Fruit fly (Drosophila melanogaster) whole organism, embryonic: ENCODE results near the gene corto.
A peak's percentile ranks its signal among the peaks of the same experiment; 100 is the strongest.

Experiments
- Abd-B ChIP-seq: fragments of 200-800 bp; sonication (Bioruptor generic); optimal IDR thresholded peaks from 2 replicates; lab custom pipeline; 2018; ENCODE audit warnings: missing biosample characterization, mild to moderate bottlenecking, missing genetic modification characterization, moderate library complexity
- B-H2 ChIP-seq: fragments of 200-800 bp; sonication (Bioruptor generic); optimal IDR thresholded peaks from 2 replicates; lab custom pipeline; 2018; ENCODE audit warnings: missing biosample characterization, mild to moderate bottlenecking, missing genetic modification characterization
- Bteb2 ChIP-seq: fragments of 200-800 bp; sonication (Bioruptor generic); optimal IDR thresholded peaks from 2 replicates; lab custom pipeline; 2016; ENCODE audit warnings: missing biosample characterization, missing genetic modification characterization
- CG11398 ChIP-seq: fragments of 200-800 bp; sonication (Bioruptor generic); optimal IDR thresholded peaks from 2 replicates; lab custom pipeline; 2016; ENCODE audit warnings: missing biosample characterization, missing genetic modification characterization
- CG13296 ChIP-seq: fragments of 200-800 bp; sonication (Bioruptor generic); optimal IDR thresholded peaks from 3 replicates; lab custom pipeline; 2018; ENCODE audit warnings: missing biosample characterization, mild to moderate bottlenecking, missing genetic modification characterization
- CG13894 ChIP-seq: fragments of 200-800 bp; sonication (Bioruptor generic); optimal IDR thresholded peaks from 3 replicates; lab custom pipeline; 2018; ENCODE audit warnings: missing biosample characterization, mild to moderate bottlenecking, missing genetic modification characterization, moderate library complexity
- CG15011 ChIP-seq: fragments of 200-800 bp; sonication (Bioruptor generic); optimal IDR thresholded peaks from 3 replicates; lab custom pipeline; 2018; ENCODE audit warnings: missing biosample characterization, mild to moderate bottlenecking, missing genetic modification characterization
- CG15479 ChIP-seq: fragments of 200-800 bp; sonication (Bioruptor generic); optimal IDR thresholded peaks from 3 replicates; lab custom pipeline; 2019; ENCODE audit warnings: missing biosample characterization, mild to moderate bottlenecking, missing genetic modification characterization, moderate library complexity
- CG16863 ChIP-seq: fragments of 200-800 bp; sonication (Bioruptor generic); optimal IDR thresholded peaks from 3 replicates; lab custom pipeline; 2016; ENCODE audit warnings: missing biosample characterization, missing genetic modification characterization
- CG2678 ChIP-seq: fragments of 200-800 bp; sonication (Bioruptor generic); optimal IDR thresholded peaks from 3 replicates; lab custom pipeline; 2019; ENCODE audit warnings: missing biosample characterization, mild to moderate bottlenecking, missing genetic modification characterization, moderate library complexity
- CG2889 ChIP-seq: fragments of 200-800 bp; sonication (Bioruptor generic); IDR thresholded peaks from 3 replicates; pipeline ENCODE4 v1.3.6; 2022; ENCODE audit warnings: missing biosample characterization, missing genetic modification characterization
- CG31224 ChIP-seq: fragments of 200-800 bp; sonication (Bioruptor generic); IDR thresholded peaks from 2 replicates; pipeline ENCODE4 v1.3.6; 2022; ENCODE audit warnings: missing biosample characterization, missing genetic modification characterization
- CG31365 ChIP-seq: fragments of 200-800 bp; sonication (Bioruptor generic); optimal IDR thresholded peaks from 2 replicates; lab custom pipeline; 2018; ENCODE audit warnings: missing biosample characterization, mild to moderate bottlenecking, missing genetic modification characterization
- CG31441 ChIP-seq: fragments of 200-800 bp; sonication (Bioruptor generic); IDR thresholded peaks from 2 replicates; pipeline ENCODE4 v1.3.6; 2022; ENCODE audit warnings: missing biosample characterization, missing genetic modification characterization
- CG32772 ChIP-seq: fragments of 200-800 bp; sonication (Bioruptor generic); IDR thresholded peaks from 2 replicates; pipeline ENCODE4 v1.3.6; 2022; ENCODE audit warnings: missing biosample characterization, missing genetic modification characterization
- CG3281 ChIP-seq: fragments of 200-800 bp; sonication (Bioruptor generic); optimal IDR thresholded peaks from 3 replicates; lab custom pipeline; 2017; ENCODE audit warnings: missing biosample characterization, mild to moderate bottlenecking, missing genetic modification characterization
- CG6254 ChIP-seq: fragments of 200-800 bp; sonication (Bioruptor generic); optimal IDR thresholded peaks from 3 replicates; lab custom pipeline; 2017; ENCODE audit warnings: mild to moderate bottlenecking, missing biosample characterization, missing genetic modification reagents, missing genetic modification characterization
- CG6689 ChIP-seq: fragments of 200-800 bp; sonication (Bioruptor generic); IDR thresholded peaks from 2 replicates; pipeline ENCODE4 v1.3.6; 2022; ENCODE audit warnings: missing biosample characterization, missing genetic modification characterization
- CG7839 ChIP-seq: fragments of 200-800 bp; sonication (Bioruptor generic); optimal IDR thresholded peaks from 3 replicates; lab custom pipeline; 2018; ENCODE audit warnings: missing biosample characterization, mild to moderate bottlenecking, missing genetic modification characterization, moderate library complexity
- CG9932 ChIP-seq: fragments of 200-800 bp; sonication (Bioruptor generic); IDR thresholded peaks from 2 replicates; pipeline ENCODE4 v1.3.6; 2022; ENCODE audit warnings: missing biosample characterization, missing genetic modification characterization
- D ChIP-seq, 2 experiments: fragments of 200-800 bp in 1 of 2; fragments of >200 bp in 1 of 2; sonication (Bioruptor generic) in 1 of 2; optimal IDR thresholded peaks; 2 replicates in 1 of 2; 3 replicates in 1 of 2; lab custom pipeline; 2017; ENCODE audit warnings: mild to moderate bottlenecking in 1 of 2, missing biosample characterization in 1 of 2, missing genetic modification characterization in 1 of 2, missing genetic modification reagents in 1 of 2
- Ets97D ChIP-seq: fragments of 200-800 bp; sonication (Bioruptor generic); optimal IDR thresholded peaks from 3 replicates; lab custom pipeline; 2016; ENCODE audit warnings: missing biosample characterization, missing genetic modification characterization
- HHEX ChIP-seq: fragments of 200-800 bp; sonication (Bioruptor generic); optimal IDR thresholded peaks from 3 replicates; lab custom pipeline; 2017; ENCODE audit warnings: missing biosample characterization, mild to moderate bottlenecking, missing genetic modification characterization, missing genetic modification reagents
- Hand ChIP-seq: fragments of 200-800 bp; sonication (Bioruptor generic); optimal IDR thresholded peaks from 2 replicates; lab custom pipeline; 2017; ENCODE audit warnings: mild to moderate bottlenecking, missing biosample characterization, missing genetic modification reagents, missing genetic modification characterization
- Hey ChIP-seq: fragments of 200-800 bp; sonication (Bioruptor generic); optimal IDR thresholded peaks from 3 replicates; lab custom pipeline; 2018; ENCODE audit warnings: missing biosample characterization, mild to moderate bottlenecking, missing genetic modification characterization
- Lpt ChIP-seq: fragments of >200 bp; optimal IDR thresholded peaks from 2 replicates; lab custom pipeline; 2018; ENCODE audit warnings: missing biosample characterization, missing genetic modification characterization
- NC2β ChIP-seq: fragments of 200-800 bp; sonication (Bioruptor generic); optimal IDR thresholded peaks from 2 replicates; lab custom pipeline; 2016; ENCODE audit warnings: missing biosample characterization, missing genetic modification characterization
- Usf ChIP-seq: fragments of 200-800 bp; sonication (Bioruptor generic); optimal IDR thresholded peaks from 2 replicates; lab custom pipeline; 2017; ENCODE audit warnings: missing genotype, missing biosample characterization, missing genetic modification characterization
- al ChIP-seq: fragments of 200-800 bp; sonication (Bioruptor generic); IDR thresholded peaks from 2 replicates; pipeline ENCODE4 v1.3.6; 2022; ENCODE audit warnings: missing biosample characterization, missing genetic modification characterization
- cad ChIP-seq: fragments of >200 bp; optimal IDR thresholded peaks from 2 replicates; lab custom pipeline; 2017; ENCODE audit warnings: missing biosample characterization, missing genetic modification characterization
- dan ChIP-seq: fragments of 200-800 bp; sonication (Bioruptor generic); IDR thresholded peaks from 2 replicates; pipeline ENCODE4 v1.3.6; 2022; ENCODE audit warnings: missing biosample characterization, missing genetic modification characterization
- disco-r ChIP-seq: fragments of 200-800 bp; sonication (Bioruptor generic); optimal IDR thresholded peaks from 2 replicates; lab custom pipeline; 2016; ENCODE audit warnings: missing biosample characterization, missing genetic modification characterization
- dmrt11E ChIP-seq: fragments of 200-800 bp; sonication (Bioruptor generic); optimal IDR thresholded peaks from 3 replicates; lab custom pipeline; 2018; ENCODE audit warnings: missing biosample characterization, mild to moderate bottlenecking, missing genetic modification characterization, moderate library complexity
- fd96Cb ChIP-seq: fragments of 200-800 bp; sonication (Bioruptor generic); optimal IDR thresholded peaks from 2 replicates; lab custom pipeline; 2018; ENCODE audit warnings: missing biosample characterization, mild to moderate bottlenecking, missing genetic modification characterization, moderate library complexity
- ftz-f1 ChIP-seq: fragments of 200-800 bp; sonication (Bioruptor generic); optimal IDR thresholded peaks from 2 replicates; lab custom pipeline; 2016; ENCODE audit warnings: missing biosample characterization, missing genetic modification characterization
- gcm ChIP-seq: fragments of 200-800 bp; sonication (Bioruptor generic); optimal IDR thresholded peaks from 2 replicates; lab custom pipeline; 2019; ENCODE audit warnings: missing biosample characterization, mild to moderate bottlenecking, missing genetic modification characterization, moderate library complexity
- gcm2 ChIP-seq: fragments of 200-800 bp; sonication (Bioruptor generic); optimal IDR thresholded peaks from 2 replicates; lab custom pipeline; 2016; ENCODE audit warnings: missing biosample characterization, missing genetic modification characterization
- gsb ChIP-seq: fragments of 200-800 bp; sonication (Bioruptor generic); IDR thresholded peaks from 2 replicates; pipeline ENCODE4 v1.3.6; 2022; ENCODE audit warnings: missing biosample characterization, missing genetic modification characterization
- knrl ChIP-seq: fragments of 200-800 bp; sonication (Bioruptor generic); IDR thresholded peaks from 3 replicates; pipeline ENCODE4 v1.3.6; 2022; ENCODE audit warnings: missing biosample characterization, missing genetic modification characterization; ENCODE audit not compliant: partially characterized antibody
- lmd ChIP-seq: fragments of 200-800 bp; sonication (Bioruptor generic); IDR thresholded peaks from 2 replicates; pipeline ENCODE4 v1.3.6; 2022; ENCODE audit warnings: missing biosample characterization, missing genetic modification characterization
- lov ChIP-seq, 2 experiments: fragments of 200-800 bp in 1 of 2; fragments of >200 bp in 1 of 2; sonication (Bioruptor generic) in 1 of 2; IDR thresholded peaks in 1 of 2; optimal IDR thresholded peaks in 1 of 2; 2 replicates in 1 of 2; 3 replicates in 1 of 2; pipeline versions ENCODE4 v1.3.6 to Lab custom; 2017 to 2022; ENCODE audit warnings: missing biosample characterization in 1 of 2, missing genetic modification characterization in 1 of 2
- mirr ChIP-seq: fragments of 200-800 bp; sonication (Bioruptor generic); optimal IDR thresholded peaks from 3 replicates; lab custom pipeline; 2018; ENCODE audit warnings: missing biosample characterization, mild to moderate bottlenecking, missing genetic modification characterization
- nau ChIP-seq: fragments of 200-800 bp; sonication (Bioruptor generic); optimal IDR thresholded peaks from 3 replicates; lab custom pipeline; 2017; ENCODE audit warnings: missing biosample characterization, mild to moderate bottlenecking, missing genetic modification characterization, missing genetic modification reagents
- pan ChIP-seq, 4 experiments: fragments of >200 bp in 3 of 4; fragments of 200-800 bp in 1 of 4; sonication (Bioruptor generic) in 1 of 4; optimal IDR thresholded peaks in 3 of 4; IDR thresholded peaks in 1 of 4; 2 replicates each; pipeline versions ENCODE4 v1.3.6 to Lab custom; 2017 to 2022; ENCODE audit warnings: missing biosample characterization in 2 of 4, missing genetic modification characterization in 2 of 4, mixed read lengths in 1 of 4
- pb ChIP-seq: fragments of 200-800 bp; sonication (Bioruptor generic); optimal IDR thresholded peaks from 3 replicates; lab custom pipeline; 2016; ENCODE audit warnings: missing biosample characterization, missing genetic modification characterization
- phol ChIP-seq: fragments of 200-800 bp; sonication (Bioruptor generic); optimal IDR thresholded peaks from 3 replicates; lab custom pipeline; 2018; ENCODE audit warnings: missing biosample characterization, mild to moderate bottlenecking, missing genetic modification characterization, moderate library complexity
- sens ChIP-seq: fragments of 200-800 bp; sonication (Bioruptor generic); peaks from one replicate; lab custom pipeline; 2016; ENCODE audit warnings: missing biosample characterization, missing genetic modification characterization
- tgo ChIP-seq: fragments of 200-800 bp; sonication (Bioruptor generic); IDR thresholded peaks from 3 replicates; pipeline ENCODE4 v1.3.6; 2022; ENCODE audit warnings: missing biosample characterization, missing genetic modification characterization

corto gene

dm6 chr3R:5056010-5056409 is 30.9 kb downstream of the corto start (continued):
- TF ChIP-seq CG15011 (GFP tag; lab: Kevin White, UChicago), result peak; percentile 10
- no peak for TF ChIP-seq CG2678 (tag; lab: Kevin White, UChicago)
- no peak for TF ChIP-seq Usf (GFP tag; lab: Kevin White, UChicago)
- TF ChIP-seq CG31441 (GFP tag; lab: Robert Waterston, UW), result no peak
- peak; percentile 30 for TF ChIP-seq D (optimal IDR thresholded peaks at IDR 0.05; lab: Kevin White, UChicago)
- no peak for TF ChIP-seq D (GFP tag; optimal IDR thresholded peaks at IDR 0.05; lab: Kevin White, UChicago)
- TF ChIP-seq CG15479, result peak; percentile 97

- TF ChIP-seq CG6254 (GFP tag; lab: Kevin White, UChicago) (no peak), Hand (GFP tag; lab: Kevin White, UChicago) (no peak), CG32772 (no peak), gsb (0 out of 2 replicates have a peak, but pooled peaks have one; percentile 9), phol (tag; lab: Kevin White, UChicago) (no peak), Bteb2 (GFP tag; lab: Kevin White, UChicago) (no peak), gcm (GFP tag; lab: Kevin White, UChicago) (no peak), nau (GFP tag; lab: Kevin White, UChicago) (no peak), CG31224 (no peak), pb (GFP tag; lab: Kevin White, UChicago) (no peak), pan (optimal IDR thresholded peaks at IDR 0.05; lab: Kevin White, UChicago) (no peak), pan (GFP tag; optimal IDR thresholded peaks at IDR 0.05 in 1 of 2, IDR thresholded peaks at IDR 0.05 in 1 of 2) (peak in 1 of 2 experiments; percentile 32), CG6689 (GFP tag; lab: Robert Waterston, UW) (no peak), Abd-B (GFP tag; lab: Kevin White, UChicago) (no peak), sens (GFP tag; lab: Kevin White, UChicago) (no peak), lmd (GFP tag; lab: Robert Waterston, UW) (no peak), NC2β (GFP tag; lab: Kevin White, UChicago) (no peak), gcm2 (GFP tag; lab: Kevin White, UChicago) (no peak), knrl (GFP tag; lab: Robert Waterston, UW) (no peak), HHEX (GFP tag; lab: Kevin White, UChicago) (no peak), CG7839 (peak; percentile 22), CG31365 (tag; lab: Kevin White, UChicago) (no peak), dmrt11E (no peak), Lpt (GFP tag; lab: Kevin White, UChicago) (no peak), mirr (no peak), CG11398 (GFP tag; lab: Kevin White, UChicago) (no peak), CG16863 (GFP tag; lab: Kevin White, UChicago) (no peak), fd96Cb (no peak), CG3281 (GFP tag; lab: Kevin White, UChicago) (no peak), al (no peak), B-H2 (GFP tag; lab: Kevin White, UChicago) (no peak), dan (GFP tag; lab: Robert Waterston, UW) (no peak), Hey (tag; lab: Kevin White, UChicago) (no peak), Ets97D (no peak), tgo (GFP tag; lab: Robert Waterston, UW) (no peak), disco-r (GFP tag; lab: Kevin White, UChicago) (no peak), CG9932 (peak; percentile 23; the same call in 1 of the 2 replicates), cad (no peak), CG2889 (GFP tag; lab: Robert Waterston, UW) (no peak), CG13894 (tag; lab: Kevin White, UChicago) (peak; percentile 35), ftz-f1 (no peak), CG13296 (GFP tag; lab: Kevin White, UChicago) (no peak), lov (optimal IDR thresholded peaks at IDR 0.05; lab: Kevin White, UChicago) (no peak), lov (GFP tag; IDR thresholded peaks at IDR 0.05; lab: Robert Waterston, UW) (no peak)
Observed at dm6 chr3R:5055424-5055981, 31.4 kb downstream of the corto start.
